Worm (Caenorhabditis elegans) whole organism, young adult: Measurements from ENCODE around the gene B0001.4.

Experiments used
- C17E4.6 ChIP-seq: fragments of 200-800 bp; sonication (Bioruptor generic); IDR thresholded peaks from 2 replicates; pipeline ENCODE4 v1.3.6; 2022; ENCODE audit warnings: missing genetic modification reagents, missing genetic modification characterization, missing compliant biosample characterization
- F33H1.4 ChIP-seq: fragments of 200-800 bp; sonication (Bioruptor generic); IDR thresholded peaks from 2 replicates; pipeline ENCODE4 v1.3.6; 2022; ENCODE audit warnings: missing genetic modification reagents, missing genetic modification characterization, missing compliant biosample characterization
- Y53F4B.3 ChIP-seq: fragments of 200-800 bp; sonication (Bioruptor generic); IDR thresholded peaks from 2 replicates; pipeline ENCODE4 v1.3.6; 2022; ENCODE audit warnings: missing genetic modification reagents, missing genetic modification characterization, missing compliant biosample characterization
- Y53G8AR.9 ChIP-seq: fragments of 200-800 bp; sonication (Bioruptor generic); conservative IDR thresholded peaks from 2 replicates; pipeline ENCODE4 v1.3.6; 2022; ENCODE audit warnings: missing genetic modification reagents, missing genetic modification characterization, missing compliant biosample characterization
- Y79H2A.3 ChIP-seq: fragments of 200-800 bp; sonication (Bioruptor generic); conservative IDR thresholded peaks from 2 replicates; pipeline ENCODE4 v1.3.6; 2022; ENCODE audit warnings: missing genetic modification reagents, missing genetic modification characterization, missing compliant biosample characterization
- aptf-2 ChIP-seq: fragments of 200-800 bp; sonication (Bioruptor generic); conservative IDR thresholded peaks from 2 replicates; pipeline ENCODE4 v1.3.6; 2022; ENCODE audit warnings: missing genetic modification reagents, missing genetic modification characterization, missing compliant biosample characterization
- cebp-2 ChIP-seq: fragments of 200-800 bp; sonication (Bioruptor generic); IDR thresholded peaks from 2 replicates; pipeline ENCODE4 v1.3.6; 2022; ENCODE audit warnings: missing genetic modification characterization, missing compliant biosample characterization
- ceh-100 ChIP-seq: fragments of 200-800 bp; sonication (Bioruptor generic); IDR thresholded peaks from 2 replicates; pipeline ENCODE4 v1.3.6; 2022; ENCODE audit warnings: missing genetic modification reagents, missing genetic modification characterization, missing compliant biosample characterization
- ceh-79 ChIP-seq: sonication (generic microtip); optimal IDR thresholded peaks from 2 replicates; lab custom pipeline; 2017; ENCODE audit warnings: mild to moderate bottlenecking, missing genetic modification characterization, missing compliant biosample characterization
- dox-1 ChIP-seq: fragments of 200-800 bp; sonication (Bioruptor generic); IDR thresholded peaks from 2 replicates; pipeline ENCODE4 v1.3.6; 2022; ENCODE audit warnings: missing genetic modification reagents, missing genetic modification characterization, missing compliant biosample characterization
- dpl-1 ChIP-seq: fragments of 150-350 bp; optimal IDR thresholded peaks from 2 replicates; lab custom pipeline; 2014; ENCODE audit warnings: missing biosample characterization, missing genetic modification reagents, missing genetic modification characterization
- fkh-3 ChIP-seq: sonication (generic microtip); optimal IDR thresholded peaks from 2 replicates; lab custom pipeline; 2016; ENCODE audit warnings: mild to moderate bottlenecking, missing genetic modification characterization, missing compliant biosample characterization
- him-1 ChIP-seq: sonication (generic microtip); optimal IDR thresholded peaks from 2 replicates; lab custom pipeline; 2016; ENCODE audit warnings: missing genotype, missing genetic modification reagents, missing genetic modification characterization, missing compliant biosample characterization
- hmg-1.2 ChIP-seq: fragments of 200-800 bp; sonication (Bioruptor generic); IDR thresholded peaks from 2 replicates; pipeline ENCODE4 v1.3.6; 2022; ENCODE audit warnings: missing genetic modification reagents, missing genetic modification characterization, missing compliant biosample characterization
- lag-1 ChIP-seq: fragments of 200-800 bp; sonication (Bioruptor generic); IDR thresholded peaks from 2 replicates; pipeline ENCODE4 v1.3.6; 2022; ENCODE audit warnings: missing genetic modification reagents, missing genetic modification characterization, missing compliant biosample characterization
- let-607 ChIP-seq, 2 experiments: fragments of 200-800 bp in 1 of 2; sonication (Bioruptor generic) in 1 of 2; sonication (generic microtip) in 1 of 2; optimal IDR thresholded peaks; 2 replicates each; lab custom pipeline; 2016 to 2018; ENCODE audit warnings: mild to moderate bottlenecking in 2 of 2, missing compliant biosample characterization in 2 of 2, missing genetic modification characterization in 2 of 2, moderate library complexity in 2 of 2, missing genotype in 1 of 2
- lin-54 ChIP-seq: fragments of 200-800 bp; sonication (Bioruptor generic); optimal IDR thresholded peaks from 2 replicates; lab custom pipeline; 2018; ENCODE audit warnings: mild to moderate bottlenecking, missing genetic modification characterization, missing compliant biosample characterization
- madf-3 ChIP-seq: fragments of 200-800 bp; sonication (Bioruptor generic); IDR thresholded peaks from 2 replicates; pipeline ENCODE4 v1.3.6; 2022; ENCODE audit warnings: missing genetic modification reagents, missing genetic modification characterization, missing compliant biosample characterization
- mes-4 ChIP-seq: sonication (generic microtip); optimal IDR thresholded peaks from 2 replicates; lab custom pipeline; 2016; ENCODE audit warnings: missing genotype, missing genetic modification characterization, missing compliant biosample characterization
- nfya-1 ChIP-seq: sonication (generic microtip); optimal IDR thresholded peaks from 2 replicates; lab custom pipeline; 2017; ENCODE audit warnings: antibody characterized with exemption, missing compliant biosample characterization, missing genetic modification characterization, borderline replicate concordance; ENCODE audit not compliant: insufficient read depth
- nfya-2 ChIP-seq: fragments of 200-800 bp; sonication (Bioruptor generic); IDR thresholded peaks from 2 replicates; pipeline ENCODE4 v1.3.6; 2022; ENCODE audit warnings: missing genetic modification reagents, missing genetic modification characterization, missing compliant biosample characterization
- nhr-27 ChIP-seq: fragments of 200-800 bp; sonication (Bioruptor generic); optimal IDR thresholded peaks from 2 replicates; lab custom pipeline; 2018; ENCODE audit warnings: mild to moderate bottlenecking, missing genetic modification characterization, moderate library complexity, missing compliant biosample characterization
- pha-4 ChIP-seq: fragments of 150-350 bp; sonication (generic microtip); optimal IDR thresholded peaks from 2 replicates; lab custom pipeline; 2014; ENCODE audit warnings: missing biosample characterization, missing genetic modification reagents, missing genetic modification characterization
- rcor-1 ChIP-seq: fragments of 200-800 bp; sonication (Bioruptor generic); IDR thresholded peaks from 2 replicates; pipeline ENCODE4 v1.3.6; 2022; ENCODE audit warnings: missing genetic modification reagents, missing genetic modification characterization, missing compliant biosample characterization
- rec-8 ChIP-seq, 2 experiments: sonication (generic microtip); optimal IDR thresholded peaks; 2 replicates each; lab custom pipeline; 2016; ENCODE audit warnings: mild to moderate bottlenecking in 2 of 2, missing genetic modification characterization in 2 of 2, missing genetic modification reagents in 2 of 2, missing genotype in 2 of 2, missing biosample characterization in 1 of 2, missing compliant biosample characterization in 1 of 2, moderate library complexity in 1 of 2
- rpc-1 ChIP-seq, 2 experiments: fragments of 150-350 bp in 1 of 2; sonication (generic microtip) in 1 of 2; optimal IDR thresholded peaks; 2 replicates each; lab custom pipeline; 2014 to 2018; ENCODE audit warnings: missing biosample characterization in 1 of 2, missing genetic modification characterization in 1 of 2, missing genetic modification reagents in 1 of 2, missing genotype in 1 of 2
- snpc-3.4 ChIP-seq: sonication (generic microtip); optimal IDR thresholded peaks from 2 replicates; lab custom pipeline; 2017; ENCODE audit warnings: missing genetic modification characterization, mild to moderate bottlenecking, missing compliant biosample characterization, antibody characterized with exemption, moderate library complexity, missing genotype, missing genetic modification reagents
- snpc-4 ChIP-seq, 5 experiments: fragments of 150-350 bp in 1 of 5; sonication (generic microtip) in 4 of 5; optimal IDR thresholded peaks; 2 replicates each; lab custom pipeline; 2014 to 2018; ENCODE audit warnings: missing genetic modification characterization in 5 of 5, missing biosample characterization in 3 of 5, antibody characterized with exemption in 2 of 5, mild to moderate bottlenecking in 2 of 5, missing compliant biosample characterization in 2 of 5, missing genotype in 2 of 5, moderate library complexity in 2 of 5, missing genetic modification reagents in 1 of 5
- tbx-9 ChIP-seq: sonication (generic microtip); optimal IDR thresholded peaks from 2 replicates; lab custom pipeline; 2016; ENCODE audit warnings: borderline replicate concordance, missing genetic modification characterization, inconsistent platforms, missing compliant biosample characterization
- unc-130 ChIP-seq: sonication (generic microtip); optimal IDR thresholded peaks from 2 replicates; lab custom pipeline; 2016; ENCODE audit warnings: missing genetic modification reagents, missing genetic modification characterization, missing compliant biosample characterization
- ztf-18 ChIP-seq: sonication (generic microtip); optimal IDR thresholded peaks from 2 replicates; lab custom pipeline; 2016; ENCODE audit warnings: missing genotype, mild to moderate bottlenecking, missing genetic modification characterization, missing compliant biosample characterization
- ztf-22 ChIP-seq: fragments of 200-800 bp; sonication (Bioruptor generic); optimal IDR thresholded peaks from 2 replicates; lab custom pipeline; 2018; ENCODE audit warnings: mild to moderate bottlenecking, missing genetic modification characterization, moderate library complexity, missing compliant biosample characterization
- ztf-3 ChIP-seq: fragments of 200-800 bp; sonication (Bioruptor generic); optimal IDR thresholded peaks from 2 replicates; lab custom pipeline; 2018; ENCODE audit warnings: mild to moderate bottlenecking, missing genetic modification characterization, missing compliant biosample characterization
- ztf-6 ChIP-seq: fragments of 200-800 bp; sonication (Bioruptor generic); IDR thresholded peaks from 2 replicates; pipeline ENCODE4 v1.3.6; 2022; ENCODE audit warnings: missing genetic modification reagents, missing genetic modification characterization, missing compliant biosample characterization

Gene B0001.4

ce11 chrIV:12121076-12121475 is 16.9 kb downstream of the B0001.4 start, which contains the start of the genes ddb-1 and M18.6 (continued):
- TF ChIP-seq ztf-3 (no peak), lin-54 (GFP tag; lab: Kevin White, UChicago) (peak; percentile 15), him-1 (no peak), F33H1.4 (GFP tag; lab: Robert Waterston, UW) (peak; percentile 47; the same call in 1 of the 2 replicates), madf-3 (GFP tag; lab: Robert Waterston, UW) (peak; percentile 67; the same call in 1 of the 2 replicates), dpl-1 (GFP tag; lab: Kevin White, UChicago) (peak; percentile 56)
- TF ChIP-seq, all 124 proteins: peak for 16

ce11 chrIV:12120536-12120935 is 17.5 kb downstream of the B0001.4 start:
- TF ChIP-seq Y53G8AR.9 (GFP tag; lab: Robert Waterston, UW) (no peak), snpc-4 (GFP tag; optimal IDR thresholded peaks at IDR 0.05; lab: Kevin White, UChicago) (no peak), snpc-4 (tag; optimal IDR thresholded peaks at IDR 0.05; lab: Kevin White, UChicago) (no peak), lag-1 (GFP tag; lab: Robert Waterston, UW) (no peak), tbx-9 (tag; lab: Kevin White, UChicago) (no peak), rcor-1 (GFP tag; lab: Robert Waterston, UW) (no peak), Y53F4B.3 (GFP tag; lab: Robert Waterston, UW) (no peak), pha-4 (tag; lab: Kevin White, UChicago) (no peak)
- TF ChIP-seq, all 124 proteins: peak for 0

- no peak for TF ChIP-seq let-607 (tag; optimal IDR thresholded peaks at IDR 0.05; lab: Kevin White, UChicago)
- 0 out of 2 replicates have a peak, but pooled peaks have one; percentile 23 for TF ChIP-seq cebp-2 (GFP tag; lab: Robert Waterston, UW)
- TF ChIP-seq fkh-3 (tag; lab: Kevin White, UChicago) = no peak
- TF ChIP-seq hmg-1.2 (GFP tag; lab: Robert Waterston, UW) = peak; percentile 66
- TF ChIP-seq, all 124 proteins: peak for 2
Observed at ce11 chrIV:12114498-12114897, 23.5 kb downstream of the B0001.4 start.

DNA sequence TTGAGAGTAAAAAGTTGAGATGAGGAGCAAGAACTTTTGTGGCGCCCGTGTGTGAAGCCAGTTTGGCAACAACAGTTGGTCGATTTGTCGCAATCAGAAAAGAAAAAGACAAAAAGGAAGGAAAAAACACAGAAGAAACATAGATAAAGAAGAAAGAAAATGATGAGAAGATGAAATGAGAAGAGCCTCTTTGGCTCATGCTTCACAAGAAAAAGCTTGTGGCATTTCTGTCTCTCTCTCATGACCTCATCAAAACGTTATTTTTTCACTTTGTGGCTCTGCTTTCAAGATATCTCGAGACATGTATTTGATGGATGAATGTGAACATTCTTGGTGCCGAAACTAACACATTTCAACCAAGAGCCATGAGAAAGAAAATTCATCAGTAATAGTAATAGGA is 24.9 kb downstream of the B0001.4 start:
- TF ChIP-seq dox-1 (GFP tag; lab: Robert Waterston, UW) (no peak), nhr-27 (tag; lab: Kevin White, UChicago) (no peak), rpc-1 (optimal IDR thresholded peaks at IDR 0.05; lab: Kevin White, UChicago) (no peak), rpc-1 (tag; optimal IDR thresholded peaks at IDR 0.05; lab: Kevin White, UChicago) (no peak), ztf-6 (GFP tag; lab: Robert Waterston, UW) (no peak), unc-130 (GFP tag; lab: Kevin White, UChicago) (no peak), ztf-22 (GFP tag; lab: Kevin White, UChicago) (no peak), ztf-18 (no peak), ceh-79 (tag; lab: Kevin White, UChicago) (no peak), madf-3 (GFP tag; lab: Robert Waterston, UW) (no peak), C17E4.6 (GFP tag; lab: Robert Waterston, UW) (no peak), nfya-2 (GFP tag; lab: Robert Waterston, UW) (no peak), nfya-1 (tag; lab: Kevin White, UChicago) (no peak), rec-8 (tag; optimal IDR thresholded peaks at IDR 0.05; lab: Kevin White, UChicago) (no peak), Y79H2A.3 (GFP tag; lab: Robert Waterston, UW) (no peak), mes-4 (tag; lab: Kevin White, UChicago) (no peak), ceh-100 (GFP tag; lab: Robert Waterston, UW) (no peak), snpc-3.4 (no peak), aptf-2 (no peak)
